Fruit fly (Drosophila melanogaster) whole organism, adult: ENCODE measurements around the gene Pcd.

Experiments used
- CG11617 ChIP-seq: fragments of 200-800 bp; sonication (Bioruptor generic); optimal IDR thresholded peaks from 2 replicates; lab custom pipeline; 2017; ENCODE audit warnings: mild to moderate bottlenecking, missing biosample characterization, missing genetic modification reagents, missing genetic modification characterization
- CG12768 ChIP-seq: fragments of 200-800 bp; sonication (Bioruptor generic); optimal IDR thresholded peaks from 2 replicates; lab custom pipeline; 2017; ENCODE audit warnings: missing biosample characterization, missing genetic modification characterization, mild to moderate bottlenecking, moderate library complexity, missing genetic modification reagents
- CG1620 ChIP-seq: fragments of 200-800 bp; sonication (Bioruptor generic); optimal IDR thresholded peaks from 2 replicates; lab custom pipeline; 2016; ENCODE audit warnings: missing biosample characterization, missing genetic modification characterization
- CG33017 ChIP-seq: fragments of 200-800 bp; sonication (Bioruptor generic); optimal IDR thresholded peaks from 2 replicates; lab custom pipeline; 2018; ENCODE audit warnings: missing biosample characterization, mild to moderate bottlenecking, missing genetic modification characterization, moderate library complexity
- CG5204 ChIP-seq: fragments of 200-800 bp; sonication (Bioruptor generic); optimal IDR thresholded peaks from 2 replicates; lab custom pipeline; 2016; ENCODE audit warnings: missing biosample characterization, missing genetic modification characterization
- CG7045 ChIP-seq: fragments of 200-800 bp; sonication (Bioruptor generic); optimal IDR thresholded peaks from 2 replicates; lab custom pipeline; 2017; ENCODE audit warnings: missing biosample characterization, mild to moderate bottlenecking, missing genetic modification characterization
- Crg-1 ChIP-seq: fragments of 200-800 bp; sonication (Bioruptor generic); optimal IDR thresholded peaks from 2 replicates; lab custom pipeline; 2016; ENCODE audit warnings: missing biosample characterization, missing genetic modification characterization
- Hr96 ChIP-seq: fragments of 200-800 bp; sonication (Bioruptor generic); optimal IDR thresholded peaks from 2 replicates; lab custom pipeline; 2016; ENCODE audit warnings: missing biosample characterization, missing genetic modification characterization
- Mnt ChIP-seq: fragments of 200-800 bp; sonication (Bioruptor generic); optimal IDR thresholded peaks from 2 replicates; lab custom pipeline; 2016; ENCODE audit warnings: missing biosample characterization, mild to moderate bottlenecking, missing genetic modification characterization
- ovo ChIP-seq: fragments of 200-800 bp; sonication (Bioruptor generic); optimal IDR thresholded peaks from 2 replicates; lab custom pipeline; 2016; ENCODE audit warnings: missing biosample characterization, missing genetic modification characterization
- pad ChIP-seq: fragments of 200-800 bp; sonication (Bioruptor generic); optimal IDR thresholded peaks from 3 replicates; lab custom pipeline; 2017; ENCODE audit warnings: missing biosample characterization, missing genetic modification characterization, mild to moderate bottlenecking, moderate library complexity, missing genetic modification reagents
- tj ChIP-seq: fragments of 200-800 bp; sonication (Bioruptor generic); optimal IDR thresholded peaks from 3 replicates; lab custom pipeline; 2017; ENCODE audit warnings: missing biosample characterization, mild to moderate bottlenecking, missing genetic modification characterization, moderate library complexity

dm6 chr3R:29745056-29745455 is 22.1 kb downstream of the Pcd start, which contains the start of the genes Wdr24 and IntS11:
- TF ChIP-seq Crg-1 (GFP tag; lab: Kevin White, UChicago) = peak; percentile 96
- TF ChIP-seq tj (GFP tag; lab: Kevin White, UChicago) = peak; percentile 67
- peak; percentile 91 for TF ChIP-seq CG1620 (GFP tag; lab: Kevin White, UChicago)
- TF ChIP-seq Hr96 (GFP tag; lab: Kevin White, UChicago) = no peak
- TF ChIP-seq CG5204 = no peak
- peak; percentile 97 for TF ChIP-seq CG12768 (GFP tag; lab: Kevin White, UChicago)
- peak; percentile 92 for TF ChIP-seq CG11617 (GFP tag; lab: Kevin White, UChicago)
- no peak for TF ChIP-seq ovo (GFP tag; lab: Kevin White, UChicago)
- peak; percentile 85 for TF ChIP-seq Mnt (GFP tag; lab: Kevin White, UChicago)
- TF ChIP-seq CG33017 = peak; percentile 96
- peak; percentile 87 for TF ChIP-seq pad (GFP tag; lab: Kevin White, UChicago)
- peak; percentile 97 for TF ChIP-seq CG7045 (GFP tag; lab: Kevin White, UChicago)
